Worm (Caenorhabditis elegans) whole organism, mixed stage, embryonic: ENCODE measurements around the gene srb-3.

ENCODE experiments used
- ceh-39 ChIP-seq: fragments of 150-350 bp; optimal IDR thresholded peaks from 2 replicates; lab custom pipeline; 2014; ENCODE audit warnings: missing biosample characterization, missing genetic modification characterization
- ceh-43 ChIP-seq: fragments of 200-800 bp; sonication (Bioruptor generic); optimal IDR thresholded peaks from 2 replicates; lab custom pipeline; 2018; ENCODE audit warnings: mild to moderate bottlenecking, missing genetic modification characterization, moderate library complexity, missing compliant biosample characterization
- ceh-83 ChIP-seq: fragments of 200-800 bp; sonication (Bioruptor generic); optimal IDR thresholded peaks from 2 replicates; lab custom pipeline; 2018; ENCODE audit warnings: mild to moderate bottlenecking, missing genetic modification characterization, missing compliant biosample characterization
- ces-1 ChIP-seq: fragments of 150-350 bp; optimal IDR thresholded peaks from 2 replicates; lab custom pipeline; 2014; ENCODE audit warnings: missing biosample characterization, missing genetic modification reagents, missing genetic modification characterization
- cnd-1 ChIP-seq: fragments of 200-800 bp; sonication (Bioruptor generic); optimal IDR thresholded peaks from 2 replicates; lab custom pipeline; 2018; ENCODE audit warnings: mild to moderate bottlenecking, missing genetic modification characterization, missing compliant biosample characterization
- elt-1 ChIP-seq: sonication (generic microtip); optimal IDR thresholded peaks from 2 replicates; lab custom pipeline; 2017; ENCODE audit warnings: missing genetic modification characterization, mild to moderate bottlenecking, missing compliant biosample characterization, antibody characterized with exemption, moderate library complexity, borderline replicate concordance; ENCODE audit not compliant: insufficient read depth
- flh-1 ChIP-seq: fragments of 200-800 bp; sonication (Bioruptor generic); optimal IDR thresholded peaks from 2 replicates; lab custom pipeline; 2018; ENCODE audit warnings: mild to moderate bottlenecking, missing genetic modification characterization, moderate library complexity, missing compliant biosample characterization
- ham-2 ChIP-seq: fragments of 200-800 bp; sonication (Bioruptor generic); optimal IDR thresholded peaks from 2 replicates; lab custom pipeline; 2018; ENCODE audit warnings: mild to moderate bottlenecking, missing genetic modification characterization, missing compliant biosample characterization
- hlh-1 ChIP-seq: fragments of 150-350 bp; optimal IDR thresholded peaks from 2 replicates; lab custom pipeline; 2014; ENCODE audit warnings: missing biosample characterization, missing genetic modification reagents, missing genetic modification characterization
- lin-13 ChIP-seq: fragments of 150-350 bp; optimal IDR thresholded peaks from 2 replicates; lab custom pipeline; 2014; ENCODE audit warnings: missing biosample characterization, missing genetic modification characterization
- lin-32 ChIP-seq: fragments of 200-800 bp; sonication (Bioruptor generic); optimal IDR thresholded peaks from 2 replicates; lab custom pipeline; 2018; ENCODE audit warnings: mild to moderate bottlenecking, missing genetic modification characterization, missing compliant biosample characterization
- lsy-2 ChIP-seq: fragments of 150-350 bp; optimal IDR thresholded peaks from 2 replicates; lab custom pipeline; 2014; ENCODE audit warnings: missing biosample characterization, missing genetic modification characterization
- mab-5 ChIP-seq: fragments of 150-350 bp; optimal IDR thresholded peaks from 2 replicates; lab custom pipeline; 2014; ENCODE audit warnings: missing biosample characterization, missing genetic modification characterization
- mep-1 ChIP-seq: fragments of 150-350 bp; optimal IDR thresholded peaks from 2 replicates; lab custom pipeline; 2017; ENCODE audit warnings: missing biosample characterization, missing genetic modification reagents, missing genetic modification characterization, inconsistent platforms
- mls-2 ChIP-seq: sonication (generic microtip); optimal IDR thresholded peaks from 2 replicates; lab custom pipeline; 2016; ENCODE audit warnings: mild to moderate bottlenecking, missing genetic modification characterization, moderate library complexity, missing compliant biosample characterization
- nhr-12 ChIP-seq: fragments of 150-350 bp; optimal IDR thresholded peaks from 2 replicates; lab custom pipeline; 2014; ENCODE audit warnings: missing biosample characterization, missing genetic modification characterization
- nhr-237 ChIP-seq: fragments of 150-350 bp; optimal IDR thresholded peaks from 2 replicates; lab custom pipeline; 2014; ENCODE audit warnings: missing biosample characterization, missing genetic modification characterization
- nhr-28 ChIP-seq: fragments of 150-350 bp; optimal IDR thresholded peaks from 2 replicates; lab custom pipeline; 2014; ENCODE audit warnings: missing biosample characterization, missing genetic modification characterization
- nhr-76 ChIP-seq: sonication (generic microtip); optimal IDR thresholded peaks from 2 replicates; lab custom pipeline; 2017; ENCODE audit warnings: missing biosample characterization, missing genetic modification characterization
- pha-4 ChIP-seq: fragments of 150-350 bp; optimal IDR thresholded peaks from 2 replicates; lab custom pipeline; 2018; ENCODE audit warnings: missing biosample characterization, missing genetic modification reagents, missing genetic modification characterization
- sem-2 ChIP-seq: fragments of 200-800 bp; sonication (Bioruptor generic); optimal IDR thresholded peaks from 2 replicates; lab custom pipeline; 2018; ENCODE audit warnings: mild to moderate bottlenecking, missing genetic modification characterization, missing compliant biosample characterization
- snpc-4 ChIP-seq: fragments of 150-350 bp; optimal IDR thresholded peaks from 2 replicates; lab custom pipeline; 2014; ENCODE audit warnings: missing biosample characterization, missing genetic modification characterization
- sptf-1 ChIP-seq: sonication (generic microtip); optimal IDR thresholded peaks from 2 replicates; lab custom pipeline; 2017; ENCODE audit warnings: mild to moderate bottlenecking, missing genetic modification characterization, moderate library complexity, missing compliant biosample characterization
- tbx-8 ChIP-seq: fragments of 200-800 bp; sonication (Bioruptor generic); optimal IDR thresholded peaks from 2 replicates; lab custom pipeline; 2018; ENCODE audit warnings: mild to moderate bottlenecking, missing genetic modification characterization, moderate library complexity, missing compliant biosample characterization
- unc-120 ChIP-seq: sonication (generic microtip); optimal IDR thresholded peaks from 2 replicates; lab custom pipeline; 2017; ENCODE audit warnings: missing genetic modification characterization, missing compliant biosample characterization; ENCODE audit not compliant: poor library complexity, severe bottlenecking
- unc-39 ChIP-seq: fragments of 150-350 bp; optimal IDR thresholded peaks from 2 replicates; lab custom pipeline; 2014; ENCODE audit warnings: missing biosample characterization, missing genetic modification characterization
- unc-62 ChIP-seq: fragments of 150-350 bp; optimal IDR thresholded peaks from 2 replicates; lab custom pipeline; 2014; ENCODE audit warnings: missing biosample characterization, missing genetic modification reagents, missing genetic modification characterization
- zip-8 ChIP-seq: fragments of 150-350 bp; optimal IDR thresholded peaks from 2 replicates; lab custom pipeline; 2014; ENCODE audit warnings: missing biosample characterization, missing genetic modification characterization
- ztf-11 ChIP-seq: fragments of 150-350 bp; optimal IDR thresholded peaks from 2 replicates; lab custom pipeline; 2014; ENCODE audit warnings: missing biosample characterization, missing genetic modification characterization

srb-3 gene

DNA sequence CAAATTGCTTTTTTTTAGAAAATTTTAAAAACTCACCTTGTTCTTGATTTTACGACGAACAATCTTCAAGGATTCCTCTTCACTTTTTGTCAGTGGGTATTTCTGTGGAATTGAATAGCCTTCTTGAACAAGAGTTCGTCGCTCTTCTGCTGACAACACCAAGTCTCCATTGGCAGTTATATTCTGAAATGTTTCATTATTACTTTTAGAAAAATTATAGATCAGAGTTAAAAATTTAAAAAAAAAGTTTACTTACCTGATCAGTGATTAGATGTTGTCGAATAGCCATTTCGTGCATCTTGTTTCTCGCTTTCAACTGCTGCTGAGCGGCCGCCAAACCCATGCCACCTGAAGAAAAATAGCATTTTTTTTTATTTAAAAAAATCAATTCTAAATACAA, 13.6 kb upstream of the srb-3 start:
- TF ChIP-seq ham-2 (no peak), elt-1 (tag; lab: Kevin White, UChicago) (no peak), mls-2 (tag; lab: Kevin White, UChicago) (no peak), ces-1 (GFP tag; lab: Kevin White, UChicago) (no peak), flh-1 (GFP tag; lab: Kevin White, UChicago) (no peak), lin-13 (tag; lab: Kevin White, UChicago) (no peak)
- TF ChIP-seq, all 35 proteins: peak for 0

DNA sequence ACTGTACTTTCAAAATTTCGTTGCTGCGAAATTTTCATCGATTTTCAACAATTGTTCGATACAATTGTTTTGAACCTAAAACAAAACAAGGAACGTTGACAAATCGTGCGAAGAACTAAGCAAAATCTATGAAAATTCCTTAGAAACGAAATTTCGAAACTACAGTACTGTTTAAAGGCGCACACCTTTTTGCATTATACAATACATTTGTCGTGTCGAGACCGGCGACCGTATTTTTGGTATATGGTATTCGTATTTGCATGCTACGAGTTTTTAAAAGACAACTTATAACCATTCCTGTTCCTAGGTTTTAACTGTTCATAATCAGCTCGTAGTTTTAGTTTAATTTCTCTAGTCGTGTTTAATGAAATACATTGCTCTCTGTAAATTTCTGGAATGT, 12.0 kb upstream of the srb-3 start:
- no peak for TF ChIP-seq sptf-1 (tag; lab: Kevin White, UChicago)
- TF ChIP-seq, all 35 proteins: peak for 0

DNA sequence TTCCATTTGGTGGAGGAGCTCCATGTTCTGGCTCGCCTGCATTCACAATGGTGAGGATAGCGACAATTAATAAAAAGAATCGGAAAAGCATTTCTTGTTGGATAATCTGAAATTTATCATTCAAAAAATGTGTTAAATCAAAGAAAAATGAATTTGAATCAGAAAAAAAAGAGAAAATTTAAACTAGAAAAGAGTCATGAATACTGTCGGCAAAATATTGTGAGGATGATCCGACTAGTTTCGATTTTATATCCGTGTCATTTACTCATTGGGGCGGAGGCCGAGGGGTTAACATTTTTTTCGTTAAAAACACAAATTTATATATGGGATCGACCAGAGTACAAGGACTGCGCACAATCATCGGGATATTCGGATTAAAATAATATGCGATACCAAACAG, 11.3 kb upstream of the srb-3 start, which contains the start of gene C27D6.12:
C27D6.12 (minus strand) TSS at position 101 of the 400 bp plus-strand sequence.
- TF ChIP-seq ceh-43 (GFP tag; lab: Kevin White, UChicago) (no peak), unc-62 (no peak), cnd-1 (tag; lab: Kevin White, UChicago) (no peak), snpc-4 (tag; lab: Kevin White, UChicago) (no peak), unc-120 (tag; lab: Kevin White, UChicago) (no peak), hlh-1 (tag; lab: Kevin White, UChicago) (no peak), pha-4 (tag; lab: Kevin White, UChicago) (no peak), tbx-8 (GFP tag; lab: Kevin White, UChicago) (no peak), nhr-12 (tag; lab: Kevin White, UChicago) (no peak)

DNA sequence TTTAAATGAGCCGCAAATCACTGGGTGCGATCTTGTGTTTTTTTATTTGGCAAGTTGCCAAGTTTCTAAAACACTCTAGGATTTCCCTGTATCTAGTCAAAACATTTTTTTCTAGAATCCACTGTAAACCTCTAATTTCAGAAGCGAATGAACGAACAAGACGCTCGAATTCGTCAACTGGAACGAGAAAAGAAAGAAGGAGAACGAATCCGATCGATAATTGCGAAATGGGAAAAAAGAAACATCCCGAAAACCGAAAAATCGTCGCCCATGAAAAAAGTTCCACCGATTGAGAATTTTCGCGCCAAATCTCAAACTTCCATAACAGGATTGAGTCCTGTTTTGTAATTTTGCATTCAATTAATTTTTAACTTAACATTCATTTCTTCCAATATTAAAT, 10.3 kb upstream of the srb-3 start:
- no peak for TF ChIP-seq mab-5 (tag; lab: Kevin White, UChicago)
- TF ChIP-seq ces-1 (GFP tag; lab: Kevin White, UChicago), result no peak
- TF ChIP-seq mls-2 (tag; lab: Kevin White, UChicago), result no peak
- TF ChIP-seq ceh-43 (GFP tag; lab: Kevin White, UChicago), result no peak
- no peak for TF ChIP-seq nhr-76 (tag; lab: Kevin White, UChicago)
- TF ChIP-seq nhr-237 (tag; lab: Kevin White, UChicago), result no peak
- TF ChIP-seq ztf-11 (tag; lab: Kevin White, UChicago), result no peak

DNA sequence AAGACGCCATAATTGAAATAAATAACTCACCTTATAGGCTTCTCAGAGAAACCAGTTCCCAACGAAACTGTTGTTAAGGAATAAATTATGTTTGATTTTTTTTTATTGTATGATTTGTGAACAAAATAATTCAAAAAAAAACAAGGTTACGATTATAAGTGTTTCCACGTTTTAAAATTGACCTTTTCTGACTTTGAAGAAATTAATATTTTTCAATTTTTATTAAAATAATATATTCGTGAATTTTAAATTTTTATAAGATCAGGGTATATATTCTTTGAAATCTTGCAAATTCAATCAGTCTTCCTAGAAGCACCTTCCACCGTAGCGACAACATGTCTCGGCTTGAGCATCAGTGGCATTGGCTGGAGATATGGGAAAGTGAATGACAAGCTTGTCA, 7.7 kb upstream of the srb-3 start, which contains the start of gene C27D6.3:
C27D6.3 (minus strand) TSS at position 101 of the 400 bp plus-strand sequence.
- TF ChIP-seq nhr-12 (tag; lab: Kevin White, UChicago) (no peak), ces-1 (GFP tag; lab: Kevin White, UChicago) (no peak), lin-13 (tag; lab: Kevin White, UChicago) (no peak), hlh-1 (tag; lab: Kevin White, UChicago) (no peak), mep-1 (tag; lab: Kevin White, UChicago) (no peak), lin-32 (GFP tag; lab: Kevin White, UChicago) (no peak)

DNA sequence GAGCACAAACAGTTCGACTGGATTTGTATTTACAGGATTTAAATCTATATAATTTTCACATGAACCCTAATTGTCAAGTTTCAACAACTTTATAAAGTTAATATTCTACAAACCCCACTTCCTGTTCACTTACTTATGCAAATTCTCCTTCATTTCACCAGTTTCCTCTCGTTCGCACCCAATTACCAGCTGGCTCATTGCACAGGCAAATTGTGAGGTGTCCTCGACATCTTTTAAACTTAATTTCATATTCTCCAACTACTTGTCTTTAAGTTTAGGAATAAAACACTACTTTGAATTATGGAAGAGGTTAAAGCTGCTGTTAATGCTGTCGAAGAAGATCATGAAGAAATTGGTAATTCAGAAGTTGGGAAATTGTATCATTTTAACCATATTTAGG, 5.8 kb upstream of the srb-3 start, which contains the start of gene C27D6.1:
C27D6.1 (plus strand) TSS at position 301 of the 400 bp plus-strand sequence.
- TF ChIP-seq hlh-1 (tag; lab: Kevin White, UChicago) (no peak), nhr-28 (tag; lab: Kevin White, UChicago) (no peak), flh-1 (GFP tag; lab: Kevin White, UChicago) (no peak), zip-8 (tag; lab: Kevin White, UChicago) (no peak), lsy-2 (no peak)
- TF ChIP-seq, all 35 proteins: peak for 0

DNA sequence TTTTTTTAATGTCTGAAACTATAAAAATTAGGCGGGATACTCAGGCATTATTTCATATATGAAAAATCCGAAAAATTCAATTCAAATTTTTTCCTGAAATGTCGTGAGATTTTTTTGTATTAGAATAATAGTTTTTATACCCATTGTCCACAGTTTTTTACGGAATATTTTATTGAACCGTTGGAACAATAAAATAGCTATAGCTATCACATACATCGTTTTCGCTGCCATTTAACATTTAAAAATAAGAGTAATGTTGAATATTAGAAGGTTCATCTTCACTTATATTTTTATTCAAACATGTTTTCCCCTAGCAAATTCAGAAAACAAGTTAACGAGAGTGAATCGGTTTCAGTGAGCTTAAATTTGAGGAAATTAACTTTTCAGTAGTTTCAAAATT, 5.0 kb upstream of the srb-3 start, which contains the start of gene C27D6.15:
C27D6.15 (plus strand) TSS at position 301 of the 400 bp plus-strand sequence.
- TF ChIP-seq pha-4 (tag; lab: Kevin White, UChicago) (no peak), sptf-1 (tag; lab: Kevin White, UChicago) (no peak), ces-1 (GFP tag; lab: Kevin White, UChicago) (no peak), unc-39 (tag; lab: Kevin White, UChicago) (no peak), snpc-4 (tag; lab: Kevin White, UChicago) (no peak), ceh-83 (GFP tag; lab: Kevin White, UChicago) (no peak), ceh-39 (tag; lab: Kevin White, UChicago) (no peak), ham-2 (no peak), mep-1 (tag; lab: Kevin White, UChicago) (no peak), nhr-28 (tag; lab: Kevin White, UChicago) (no peak), ceh-43 (GFP tag; lab: Kevin White, UChicago) (no peak), sem-2 (no peak), flh-1 (GFP tag; lab: Kevin White, UChicago) (no peak), lin-32 (GFP tag; lab: Kevin White, UChicago) (no peak), lsy-2 (no peak)
